Worm (Caenorhabditis elegans): ENCODE measurements around the gene Y58A7A.1.

ce11 chrV:5064761-5065421 is 4.4 kb downstream of the Y58A7A.1 start, which contains the start of gene mlk-1:
- peak; percentile 17 to 71 for TF ChIP-seq lsy-2 (tag; optimal IDR thresholded peaks at IDR 0.05)
- no peak for TF ChIP-seq aly-2 (tag; optimal IDR thresholded peaks at IDR 0.05)
- TF ChIP-seq elt-1 (tag; optimal IDR thresholded peaks at IDR 0.05): no peak
- peak; percentile 20 for TF ChIP-seq lin-13 (GFP tag; optimal IDR thresholded peaks at IDR 0.05)
- no peak for TF ChIP-seq ceh-82 (tag; optimal IDR thresholded peaks at IDR 0.05)
- TF ChIP-seq zag-1 (tag; optimal IDR thresholded peaks at IDR 0.05): peak; percentile 40
- TF ChIP-seq nhr-11 (tag; optimal IDR thresholded peaks at IDR 0.05): no peak
- no peak for TF ChIP-seq nhr-77 (tag; optimal IDR thresholded peaks at IDR 0.05)
- no peak for TF ChIP-seq sem-4 (tag; optimal IDR thresholded peaks at IDR 0.05)
- TF ChIP-seq lin-39 (tag; optimal IDR thresholded peaks at IDR 0.05): no peak
- TF ChIP-seq nhr-12 (tag; optimal IDR thresholded peaks at IDR 0.05): no peak
- no peak for TF ChIP-seq mab-5 (tag; optimal IDR thresholded peaks at IDR 0.05)
- peak; percentile 4 to 62 for TF ChIP-seq mdl-1 (tag; optimal IDR thresholded peaks at IDR 0.05)
- no peak for TF ChIP-seq unc-62 (GFP tag; optimal IDR thresholded peaks at IDR 0.05)

Data from whole organism, L2 larva.